Worm (Caenorhabditis elegans) whole organism, mixed stage, embryonic: ENCODE results near the gene cin-4.

Experiments
- bed-3 ChIP-seq: fragments of 200-800 bp; sonication (Bioruptor generic); optimal IDR thresholded peaks from 3 replicates; lab custom pipeline; 2018; ENCODE audit warnings: mild to moderate bottlenecking, missing genetic modification characterization, moderate library complexity, missing compliant biosample characterization
- elt-1 ChIP-seq: sonication (generic microtip); optimal IDR thresholded peaks from 2 replicates; lab custom pipeline; 2017; ENCODE audit warnings: missing genetic modification characterization, mild to moderate bottlenecking, missing compliant biosample characterization, antibody characterized with exemption, moderate library complexity, borderline replicate concordance; ENCODE audit not compliant: insufficient read depth
- hlh-1 ChIP-seq: fragments of 150-350 bp; optimal IDR thresholded peaks from 2 replicates; lab custom pipeline; 2014; ENCODE audit warnings: missing biosample characterization, missing genetic modification reagents, missing genetic modification characterization
- lsy-2 ChIP-seq: fragments of 150-350 bp; optimal IDR thresholded peaks from 2 replicates; lab custom pipeline; 2014; ENCODE audit warnings: missing biosample characterization, missing genetic modification characterization
- mep-1 ChIP-seq: fragments of 150-350 bp; optimal IDR thresholded peaks from 2 replicates; lab custom pipeline; 2017; ENCODE audit warnings: missing biosample characterization, missing genetic modification reagents, missing genetic modification characterization, inconsistent platforms
- mls-2 ChIP-seq: sonication (generic microtip); optimal IDR thresholded peaks from 2 replicates; lab custom pipeline; 2016; ENCODE audit warnings: mild to moderate bottlenecking, missing genetic modification characterization, moderate library complexity, missing compliant biosample characterization
- nhr-237 ChIP-seq: fragments of 150-350 bp; optimal IDR thresholded peaks from 2 replicates; lab custom pipeline; 2014; ENCODE audit warnings: missing biosample characterization, missing genetic modification characterization
- nhr-76 ChIP-seq: sonication (generic microtip); optimal IDR thresholded peaks from 2 replicates; lab custom pipeline; 2017; ENCODE audit warnings: missing biosample characterization, missing genetic modification characterization
- pha-4 ChIP-seq: fragments of 150-350 bp; optimal IDR thresholded peaks from 2 replicates; lab custom pipeline; 2018; ENCODE audit warnings: missing biosample characterization, missing genetic modification reagents, missing genetic modification characterization
- sptf-1 ChIP-seq: sonication (generic microtip); optimal IDR thresholded peaks from 2 replicates; lab custom pipeline; 2017; ENCODE audit warnings: mild to moderate bottlenecking, missing genetic modification characterization, moderate library complexity, missing compliant biosample characterization
- unc-62 ChIP-seq: fragments of 150-350 bp; optimal IDR thresholded peaks from 2 replicates; lab custom pipeline; 2014; ENCODE audit warnings: missing biosample characterization, missing genetic modification reagents, missing genetic modification characterization
- ztf-11 ChIP-seq: fragments of 150-350 bp; optimal IDR thresholded peaks from 2 replicates; lab custom pipeline; 2014; ENCODE audit warnings: missing biosample characterization, missing genetic modification characterization

- TF ChIP-seq unc-62 (GFP tag; lab: Kevin White, UChicago) = peak; percentile 8
- no peak for TF ChIP-seq elt-1 (tag; lab: Kevin White, UChicago)
- TF ChIP-seq mep-1 = no peak
- TF ChIP-seq ztf-11 (tag; lab: Kevin White, UChicago) = no peak
- peak; percentile 18 for TF ChIP-seq hlh-1 (tag; lab: Kevin White, UChicago)
- no peak for TF ChIP-seq pha-4 (tag; lab: Kevin White, UChicago)
- TF ChIP-seq lsy-2 (tag; lab: Kevin White, UChicago) = no peak
- TF ChIP-seq nhr-237 (tag; lab: Kevin White, UChicago) = no peak
- TF ChIP-seq sptf-1 (tag; lab: Kevin White, UChicago) = no peak
- no peak for TF ChIP-seq mls-2
- TF ChIP-seq nhr-76 (tag; lab: Kevin White, UChicago) = no peak
- TF ChIP-seq bed-3 (GFP tag; lab: Kevin White, UChicago) = no peak
Measured at ce11 chrII:7059274-7059757, 21.2 kb downstream of the cin-4 start.
